Worm (Caenorhabditis elegans): ENCODE data around the gene bbs-4.

bbs-4 gene

ce11 chrIII:9629855-9630254, 17.9 kb upstream of the bbs-4 start, which contains the start of gene rpac-19:
rpac-19 (minus strand) TSS chrIII:9629885.
- TF ChIP-seq lin-39 (tag; optimal IDR thresholded peaks at IDR 0.05), result no peak
- TF ChIP-seq dmd-6 (GFP tag; IDR thresholded peaks at IDR 0.05), result peak; percentile 60
- no peak for TF ChIP-seq tag-97 (GFP tag; IDR thresholded peaks at IDR 0.05)
- no peak for TF ChIP-seq dmd-8 (GFP tag; IDR thresholded peaks at IDR 0.05)
- TF ChIP-seq tra-1 (GFP tag; IDR thresholded peaks at IDR 0.05), result no peak
- TF ChIP-seq cey-2 (tag; optimal IDR thresholded peaks at IDR 0.05; ENCODE audit: borderline replicate concordance, insufficient read depth), result no peak
- TF ChIP-seq mep-1 (tag; optimal IDR thresholded peaks at IDR 0.05), result peak; percentile 75
- TF ChIP-seq lir-3 (tag; optimal IDR thresholded peaks at IDR 0.05), result no peak
- TF ChIP-seq arid-1 (GFP tag; conservative IDR thresholded peaks at IDR 0.05), result peak; percentile 58; the same call in 1 of the 2 replicates
- TF ChIP-seq ZK546.5 (tag; optimal IDR thresholded peaks at IDR 0.05), result no peak
- TF ChIP-seq spr-3 (GFP tag; optimal IDR thresholded peaks at IDR 0.05), result no peak
- 0 out of 2 replicates have a peak, but pooled peaks have one; percentile 43 for TF ChIP-seq egl-43 (GFP tag; IDR thresholded peaks at IDR 0.05)
- peak; percentile 60 for TF ChIP-seq ztf-7 (tag; optimal IDR thresholded peaks at IDR 0.05)
- TF ChIP-seq daf-12 (tag; optimal IDR thresholded peaks at IDR 0.05), result no peak
- TF ChIP-seq F26F4.8 (GFP tag; conservative IDR thresholded peaks at IDR 0.05), result no peak
- TF ChIP-seq nhr-28 (tag; optimal IDR thresholded peaks at IDR 0.05), result peak; percentile 20
- peak; percentile 96 for TF ChIP-seq dve-1 (tag; optimal IDR thresholded peaks at IDR 0.05; ENCODE audit: insufficient read depth)
- peak; percentile 82 for TF ChIP-seq T26A8.4 (GFP tag; IDR thresholded peaks at IDR 0.05)
- 0 out of 2 replicates have a peak, but pooled peaks have one; percentile 65 for TF ChIP-seq lin-29 (GFP tag; IDR thresholded peaks at IDR 0.05)
- TF ChIP-seq daf-19 (GFP tag; conservative IDR thresholded peaks at IDR 0.05), result peak; percentile 45
- peak; percentile 47 for TF ChIP-seq lin-13 (GFP tag; optimal IDR thresholded peaks at IDR 0.05)
- 0 out of 2 replicates have a peak, but pooled peaks have one; percentile 8 for TF ChIP-seq saeg-2 (GFP tag; IDR thresholded peaks at IDR 0.05)
- TF ChIP-seq madf-5 (GFP tag; IDR thresholded peaks at IDR 0.05), result no peak
- TF ChIP-seq dmd-9 (GFP tag; IDR thresholded peaks at IDR 0.05), result no peak
- TF ChIP-seq snpc-1.2 (GFP tag; IDR thresholded peaks at IDR 0.05), result no peak
- TF ChIP-seq unc-130 (GFP tag; optimal IDR thresholded peaks at IDR 0.05), result peak; percentile 61
- 0 out of 2 replicates have a peak, but pooled peaks have one; percentile 56 for TF ChIP-seq Y105C5A.15 (GFP tag; IDR thresholded peaks at IDR 0.05)
- TF ChIP-seq nhr-42 (GFP tag; IDR thresholded peaks at IDR 0.05), result peak; percentile 38; the same call in 1 of the 2 replicates
- TF ChIP-seq ceh-62 (tag; optimal IDR thresholded peaks at IDR 0.05), result no peak
- TF ChIP-seq F37D6.2 (tag; optimal IDR thresholded peaks at IDR 0.05), result peak; percentile 14
- peak; percentile 64 for TF ChIP-seq F10B5.3 (tag; optimal IDR thresholded peaks at IDR 0.05)
- peak; percentile 56 for TF ChIP-seq hmg-1.1 (GFP tag; IDR thresholded peaks at IDR 0.05)
- no peak for TF ChIP-seq D1046.2 (GFP tag; IDR thresholded peaks at IDR 0.05)
- TF ChIP-seq lin-38 (GFP tag; IDR thresholded peaks at IDR 0.05), result peak; percentile 85
- no peak for TF ChIP-seq zag-1 (tag; optimal IDR thresholded peaks at IDR 0.05)
- TF ChIP-seq zfp-2 (tag; optimal IDR thresholded peaks at IDR 0.05), result peak; percentile 37
- peak; percentile 67 for TF ChIP-seq ctbp-1 (GFP tag; IDR thresholded peaks at IDR 0.05)
- no peak for TF ChIP-seq lin-15B (tag; optimal IDR thresholded peaks at IDR 0.05)
- no peak for TF ChIP-seq set-16 (GFP tag; IDR thresholded peaks at IDR 0.05)
- TF ChIP-seq daf-16 (GFP tag; optimal IDR thresholded peaks at IDR 0.05), result peak; percentile 9 to 56
- peak; percentile 97 for TF ChIP-seq daf-16 (tag; optimal IDR thresholded peaks at IDR 0.05)
- no peak for TF ChIP-seq Y75B8A.6 (GFP tag; IDR thresholded peaks at IDR 0.05)
- peak; percentile 27 for TF ChIP-seq jun-1 (tag; optimal IDR thresholded peaks at IDR 0.05)
- TF ChIP-seq F44E2.7 (GFP tag; IDR thresholded peaks at IDR 0.05), result no peak
- TF ChIP-seq unc-39 (tag; optimal IDR thresholded peaks at IDR 0.05), result no peak
- peak; percentile 77 for TF ChIP-seq duxl-1 (tag; optimal IDR thresholded peaks at IDR 0.05; ENCODE audit: poor library complexity)
- no peak for TF ChIP-seq daf-8 (GFP tag; IDR thresholded peaks at IDR 0.05)
- TF ChIP-seq egl-27 (tag; optimal IDR thresholded peaks at IDR 0.05), result no peak
- TF ChIP-seq rbr-2 (tag; optimal IDR thresholded peaks at IDR 0.05), result peak; percentile 46
- TF ChIP-seq zip-11 (GFP tag; IDR thresholded peaks at IDR 0.05), result no peak
- TF ChIP-seq hlh-11 (tag; optimal IDR thresholded peaks at IDR 0.05), result no peak
- TF ChIP-seq nhr-10 (tag; optimal IDR thresholded peaks at IDR 0.05), result peak; percentile 13

Measured in whole organism, L4 larva.